Worm (Caenorhabditis elegans) whole organism, L4/young adult: ENCODE results near the gene R186.8.

Source experiments
- dao-5 ChIP-seq: sonication (generic microtip); optimal IDR thresholded peaks from 2 replicates; lab custom pipeline; 2016; ENCODE audit warnings: missing genotype, missing genetic modification characterization, moderate library complexity, missing compliant biosample characterization
- him-1 ChIP-seq: sonication (generic microtip); optimal IDR thresholded peaks from 2 replicates; lab custom pipeline; 2016; ENCODE audit warnings: missing genotype, missing genetic modification reagents, missing genetic modification characterization, missing compliant biosample characterization

- TF ChIP-seq him-1 (tag; lab: Kevin White, UChicago) (no peak), dao-5 (tag; lab: Kevin White, UChicago) (no peak)
These were observed 2.9 kb upstream of the R186.8 start, which contains the start of gene pnn-1 for ce11 chrV:12970575-12971160.
